Fruit fly (Drosophila melanogaster): ENCODE results near the gene Msp300.

Msp300 gene

dm6 chr2L:5245363-5245892, 144.8 kb downstream of the Msp300 start (continued):
- TF ChIP-seq E2f1 (GFP tag; IDR thresholded peaks at IDR 0.05) (no peak; the same call in 1 of the 2 replicates), trh (GFP tag; optimal IDR thresholded peaks at IDR 0.05) (no peak), CG12744 (GFP tag; optimal IDR thresholded peaks at IDR 0.05) (no peak), kni (GFP tag; optimal IDR thresholded peaks at IDR 0.05) (peak; percentile 92), CG7839 (tag; optimal IDR thresholded peaks at IDR 0.05) (peak; percentile 29), CG30403 (GFP tag; optimal IDR thresholded peaks at IDR 0.05) (peak; percentile 16), Fer2 (tag; optimal IDR thresholded peaks at IDR 0.05) (no peak), row (GFP tag; IDR thresholded peaks at IDR 0.05) (peak; percentile 58), CG15011 (GFP tag; optimal IDR thresholded peaks at IDR 0.05) (no peak), sens-2 (GFP tag; IDR thresholded peaks at IDR 0.05) (peak; percentile 38; the same call in 1 of the 2 replicates), Pdp1 (GFP tag; optimal IDR thresholded peaks at IDR 0.05) (peak in 1 of 2 experiments; percentile 11), Dip3 (GFP tag; optimal IDR thresholded peaks at IDR 0.05) (no peak), cad (GFP tag; optimal IDR thresholded peaks at IDR 0.05) (no peak), CG12299 (tag; optimal IDR thresholded peaks at IDR 0.05) (no peak), CG1603 (tag; optimal IDR thresholded peaks at IDR 0.05) (peak; percentile 78), CG16779 (GFP tag; IDR thresholded peaks at IDR 0.05) (no peak), grn (GFP tag; optimal IDR thresholded peaks at IDR 0.05) (no peak), gcm (GFP tag; optimal IDR thresholded peaks at IDR 0.05) (no peak), oc (tag; optimal IDR thresholded peaks at IDR 0.05) (peak; percentile 69), zfh1 (GFP tag; IDR thresholded peaks at IDR 0.05) (peak; percentile 73; the same call in 2 of the 3 replicates), tll (GFP tag; optimal IDR thresholded peaks at IDR 0.05) (no peak), gsb (GFP tag; IDR thresholded peaks at IDR 0.05) (no peak), CG10366 (GFP tag; IDR thresholded peaks at IDR 0.05) (0 out of 2 replicates have a peak, but pooled peaks have one; percentile 10), CG31224 (GFP tag; IDR thresholded peaks at IDR 0.05) (no peak), gem (tag; optimal IDR thresholded peaks at IDR 0.05) (peak; percentile 64), Max (GFP tag; optimal IDR thresholded peaks at IDR 0.05) (no peak), ERR (GFP tag; optimal IDR thresholded peaks at IDR 0.05) (no peak), prd (optimal IDR thresholded peaks at IDR 0.05) (no peak), prd (GFP tag; IDR thresholded peaks at IDR 0.05) (peak; percentile 52; the same call in 2 of the 3 replicates), lilli (GFP tag; optimal IDR thresholded peaks at IDR 0.05) (no peak), sd (tag; optimal IDR thresholded peaks at IDR 0.05) (peak; percentile 66), fru (optimal IDR thresholded peaks at IDR 0.05) (no peak), Rfx (GFP tag; IDR thresholded peaks at IDR 0.05) (no peak), Hr51 (GFP tag; optimal IDR thresholded peaks at IDR 0.05) (peak in 1 of 2 experiments; percentile 15), CG16815 (GFP tag; optimal IDR thresholded peaks at IDR 0.05) (peak; percentile 18), CkIIα-i1 (GFP tag; IDR thresholded peaks at IDR 0.05) (no peak), br (optimal IDR thresholded peaks at IDR 0.05) (no peak), CG14965 (GFP tag; optimal IDR thresholded peaks at IDR 0.05; ENCODE audit: borderline replicate concordance) (no peak), lola (GFP tag; optimal IDR thresholded peaks at IDR 0.05) (peak in 1 of 3 experiments; percentile 58), CG3281 (GFP tag; optimal IDR thresholded peaks at IDR 0.05) (no peak), Gsc (GFP tag; IDR thresholded peaks at IDR 0.05) (no peak; the same call in 1 of the 2 replicates), h (optimal IDR thresholded peaks at IDR 0.05) (no peak), Atf-2 (GFP tag; optimal IDR thresholded peaks at IDR 0.05) (no peak), CG8290 (GFP tag; optimal IDR thresholded peaks at IDR 0.05) (peak; percentile 19), CG8290 (tag; optimal IDR thresholded peaks at IDR 0.05) (no peak), CG18764 (GFP tag; optimal IDR thresholded peaks at IDR 0.05) (no peak), CG10267 (tag; optimal IDR thresholded peaks at IDR 0.05) (peak; percentile 44), Deaf1 (tag; optimal IDR thresholded peaks at IDR 0.05) (no peak), CG9215 (GFP tag; IDR thresholded peaks at IDR 0.05) (no peak), Optix (GFP tag; IDR thresholded peaks at IDR 0.05) (0 out of 3 replicates have a peak, but pooled peaks have one; percentile 43), Dref (GFP tag; IDR thresholded peaks at IDR 0.05) (no peak), CG15696 (tag; optimal IDR thresholded peaks at IDR 0.05) (peak; percentile 55)

All from whole organism, embryonic.